Worm (Caenorhabditis elegans): ENCODE measurements around the gene ZK666.15.

The ZK666.15 gene

DNA sequence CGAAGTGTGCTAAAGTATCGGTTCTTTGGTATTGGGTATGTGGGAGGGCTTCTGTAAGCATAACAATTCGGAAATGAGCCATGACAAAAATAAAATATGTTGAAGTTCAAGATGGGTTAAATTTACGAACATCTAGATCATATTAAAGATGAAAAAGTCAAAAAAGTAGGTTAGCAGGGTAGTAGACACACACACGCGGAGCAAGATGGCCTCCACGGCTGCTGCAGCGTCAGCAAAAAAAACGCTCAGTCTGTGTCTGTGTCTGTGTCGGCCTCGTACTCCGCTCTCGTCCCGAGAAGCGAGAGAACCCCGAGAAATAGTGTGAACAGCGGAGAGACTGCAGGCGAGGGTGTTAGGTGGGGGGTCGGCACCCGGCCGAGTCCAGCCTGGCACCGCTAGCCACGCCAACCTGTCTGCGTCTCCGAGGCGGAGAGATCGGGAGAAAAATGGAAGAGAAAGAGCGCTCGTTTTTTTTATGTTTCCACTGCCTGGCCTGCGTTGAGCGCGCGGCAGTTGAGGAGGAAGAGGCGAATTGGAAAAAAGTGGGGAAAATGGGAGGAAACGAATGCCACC is 15.7 kb downstream of the ZK666.15 start, which contains the start of gene myrf-1 (continued):
- peak; percentile 70 for TF ChIP-seq mdl-1 (tag; optimal IDR thresholded peaks at IDR 0.05)
- no peak for TF ChIP-seq nhr-76 (tag; optimal IDR thresholded peaks at IDR 0.05)
- TF ChIP-seq ceh-82 (tag; optimal IDR thresholded peaks at IDR 0.05): peak; percentile 43
- TF ChIP-seq zag-1 (tag; optimal IDR thresholded peaks at IDR 0.05): peak; percentile 57
- peak; percentile 39 for TF ChIP-seq sea-2 (GFP tag; optimal IDR thresholded peaks at IDR 0.05)
- peak; percentile 3 for TF ChIP-seq nhr-67 (tag; optimal IDR thresholded peaks at IDR 0.05)
- TF ChIP-seq fkh-10 (GFP tag; optimal IDR thresholded peaks at IDR 0.05): peak; percentile 17
- TF ChIP-seq R02D3.7 (tag; optimal IDR thresholded peaks at IDR 0.05): peak; percentile 53
- TF ChIP-seq lin-15B (tag; optimal IDR thresholded peaks at IDR 0.05): peak; percentile 64

DNA sequence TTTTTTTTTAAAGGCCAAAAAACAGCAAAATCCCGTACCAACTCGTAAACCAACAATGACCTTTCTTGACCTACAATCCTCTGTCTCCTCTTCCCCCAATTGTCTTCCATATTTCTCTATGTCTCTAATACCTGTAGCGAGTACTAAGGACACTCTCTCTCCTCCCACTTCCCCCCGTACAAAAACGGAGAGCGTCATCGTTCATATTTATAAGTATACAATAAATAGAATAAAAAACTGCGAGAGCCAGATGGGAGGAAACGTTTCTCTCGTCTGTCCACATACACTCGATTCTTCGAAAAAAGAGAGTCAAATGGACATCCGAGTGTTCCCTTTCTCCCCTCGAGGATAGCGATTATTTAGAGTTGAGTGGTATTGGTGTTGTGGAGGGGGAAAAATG is 17.9 kb downstream of the ZK666.15 start:
- peak; percentile 20 for TF ChIP-seq lin-39 (tag; optimal IDR thresholded peaks at IDR 0.05)
- peak; percentile 89 for TF ChIP-seq pha-4 (tag; optimal IDR thresholded peaks at IDR 0.05)
- peak; percentile 58 for TF ChIP-seq nhr-23 (tag; optimal IDR thresholded peaks at IDR 0.05)
- TF ChIP-seq jun-1 (tag; optimal IDR thresholded peaks at IDR 0.05): peak; percentile 35
- peak; percentile 46 for TF ChIP-seq nhr-25 (tag; optimal IDR thresholded peaks at IDR 0.05)
- TF ChIP-seq unc-39 (tag; optimal IDR thresholded peaks at IDR 0.05): no peak
- TF ChIP-seq eor-1 (tag; optimal IDR thresholded peaks at IDR 0.05): no peak
- peak; percentile 1 for TF ChIP-seq nfya-1 (tag; optimal IDR thresholded peaks at IDR 0.05; ENCODE audit: insufficient read depth)

DNA sequence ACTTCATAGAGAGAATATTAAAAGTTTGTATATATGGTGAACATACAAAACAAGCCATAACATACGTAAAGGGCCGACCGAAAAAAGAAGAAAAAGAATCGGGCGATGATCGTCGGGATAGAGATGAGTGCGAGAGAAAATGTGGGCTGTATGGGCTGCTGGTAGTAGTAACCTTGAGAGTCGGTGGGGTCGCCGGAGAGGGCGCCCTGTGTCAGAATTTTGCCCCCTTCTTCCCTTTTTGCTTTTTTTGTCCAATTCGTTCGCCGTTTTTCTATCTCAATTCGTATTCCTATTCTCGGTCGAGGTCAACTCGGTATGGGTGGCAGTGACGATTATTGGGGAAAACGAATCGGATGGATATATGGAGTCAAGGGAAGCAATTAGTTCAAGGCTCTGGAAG is 19.1 kb downstream of the ZK666.15 start:
- no peak for TF ChIP-seq egl-27 (tag; optimal IDR thresholded peaks at IDR 0.05)
- TF ChIP-seq nhr-23 (tag; optimal IDR thresholded peaks at IDR 0.05): peak; percentile 46
- no peak for TF ChIP-seq skn-1 (tag; optimal IDR thresholded peaks at IDR 0.05)
- no peak for TF ChIP-seq elt-3 (tag; optimal IDR thresholded peaks at IDR 0.05)
- TF ChIP-seq lsy-12 (tag; optimal IDR thresholded peaks at IDR 0.05): no peak
- peak; percentile 73 for TF ChIP-seq nhr-25 (tag; optimal IDR thresholded peaks at IDR 0.05)
- TF ChIP-seq nhr-77 (tag; optimal IDR thresholded peaks at IDR 0.05): no peak
- no peak for TF ChIP-seq aly-2 (tag; optimal IDR thresholded peaks at IDR 0.05)
- no peak for TF ChIP-seq nhr-43 (tag; optimal IDR thresholded peaks at IDR 0.05; ENCODE audit: poor library complexity, severe bottlenecking)

ce11 chrII:10507906-10508305 is 21.1 kb downstream of the ZK666.15 start:
- no peak for TF ChIP-seq nfya-1 (tag; optimal IDR thresholded peaks at IDR 0.05; ENCODE audit: insufficient read depth)
- no peak for TF ChIP-seq fkh-10 (GFP tag; optimal IDR thresholded peaks at IDR 0.05)
- TF ChIP-seq lsy-12 (tag; optimal IDR thresholded peaks at IDR 0.05): no peak
- TF ChIP-seq mml-1 (tag; optimal IDR thresholded peaks at IDR 0.05): no peak
- no peak for TF ChIP-seq unc-39 (tag; optimal IDR thresholded peaks at IDR 0.05)
- no peak for TF ChIP-seq elt-2 (tag; optimal IDR thresholded peaks at IDR 0.05)
- no peak for TF ChIP-seq R02D3.7 (tag; optimal IDR thresholded peaks at IDR 0.05)
- no peak for TF ChIP-seq fos-1 (tag; optimal IDR thresholded peaks at IDR 0.05)
- no peak for TF ChIP-seq egl-27 (tag; optimal IDR thresholded peaks at IDR 0.05)

- TF ChIP-seq nhr-23 (tag; optimal IDR thresholded peaks at IDR 0.05) (no peak), pha-4 (tag; optimal IDR thresholded peaks at IDR 0.05) (no peak), nfya-1 (tag; optimal IDR thresholded peaks at IDR 0.05; ENCODE audit: insufficient read depth) (no peak), nhr-76 (tag; optimal IDR thresholded peaks at IDR 0.05) (no peak), nhr-43 (tag; optimal IDR thresholded peaks at IDR 0.05; ENCODE audit: poor library complexity, severe bottlenecking) (no peak), fos-1 (tag; optimal IDR thresholded peaks at IDR 0.05) (no peak), ceh-16 (tag; optimal IDR thresholded peaks at IDR 0.05) (no peak), nhr-67 (tag; optimal IDR thresholded peaks at IDR 0.05) (no peak), ama-1 (optimal IDR thresholded peaks at IDR 0.05) (no peak), ZK546.5 (tag; optimal IDR thresholded peaks at IDR 0.05) (no peak), tbx-2 (tag; optimal IDR thresholded peaks at IDR 0.05) (no peak), ceh-28 (tag; optimal IDR thresholded peaks at IDR 0.05) (no peak), eor-1 (tag; optimal IDR thresholded peaks at IDR 0.05) (no peak), jun-1 (tag; optimal IDR thresholded peaks at IDR 0.05) (no peak), elt-1 (tag; optimal IDR thresholded peaks at IDR 0.05) (no peak), skn-1 (tag; optimal IDR thresholded peaks at IDR 0.05) (no peak), ceh-9 (tag; optimal IDR thresholded peaks at IDR 0.05) (no peak), hmg-11 (tag; optimal IDR thresholded peaks at IDR 0.05) (no peak), mdl-1 (tag; optimal IDR thresholded peaks at IDR 0.05) (no peak)
Measured at ce11 chrII:10509746-10510145, 22.9 kb downstream of the ZK666.15 start, which contains the start of gene F59B10.2. TSS of gene F59B10.2 (minus strand) at chrII:10509846.
